Fruit fly (Drosophila melanogaster): ENCODE measurements around the gene CG31848.
A peak's percentile ranks its signal among the peaks of the same experiment; 100 is the strongest.

Gene CG31848

dm6 chr2L:13222225-13222648, 43.4 kb downstream of the CG31848 start, which contains the start of the genes Ski6 and CG16812 (continued):
- TF ChIP-seq CG11504 (tag; optimal IDR thresholded peaks at IDR 0.05) (no peak), scrt (GFP tag; optimal IDR thresholded peaks at IDR 0.05) (no peak), CG12071 (GFP tag; optimal IDR thresholded peaks at IDR 0.05) (no peak), CG17612 (GFP tag; IDR thresholded peaks at IDR 0.05) (no peak), lola (GFP tag; optimal IDR thresholded peaks at IDR 0.05) (peak in 1 of 3 experiments; percentile 71), gce (GFP tag; IDR thresholded peaks at IDR 0.05) (no peak), CG17359 (tag; optimal IDR thresholded peaks at IDR 0.05) (peak; percentile 78), Kr (GFP tag; optimal IDR thresholded peaks at IDR 0.05) (no peak), Taf1 (GFP tag; IDR thresholded peaks at IDR 0.05) (no peak), Lpt (GFP tag; optimal IDR thresholded peaks at IDR 0.05) (no peak), ara (GFP tag; IDR thresholded peaks at IDR 0.05) (no peak), CG3995 (GFP tag; optimal IDR thresholded peaks at IDR 0.05) (no peak), disco-r (GFP tag; optimal IDR thresholded peaks at IDR 0.05) (no peak), Ravus (GFP tag; IDR thresholded peaks at IDR 0.05) (no peak; the same call in 1 of the 2 replicates), CG10274 (GFP tag; optimal IDR thresholded peaks at IDR 0.05) (no peak), CG11560 (tag; IDR thresholded peaks at IDR 0.05) (no peak), Hmx (GFP tag; optimal IDR thresholded peaks at IDR 0.05) (peak; percentile 35), croc (GFP tag; conservative IDR thresholded peaks at IDR 0.05) (no peak), inv (GFP tag; IDR thresholded peaks at IDR 0.05; ENCODE audit: partially characterized antibody) (no peak), Hr51 (GFP tag; optimal IDR thresholded peaks at IDR 0.05) (no peak), CG12104 (GFP tag; optimal IDR thresholded peaks at IDR 0.05) (peak; percentile 34), vfl (GFP tag; optimal IDR thresholded peaks at IDR 0.05) (peak; percentile 10), Ssrp (tag; optimal IDR thresholded peaks at IDR 0.05) (peak; percentile 56), zfh1 (GFP tag; IDR thresholded peaks at IDR 0.05) (peak; percentile 71; the same call in 2 of the 3 replicates), gfzf (GFP tag; optimal IDR thresholded peaks at IDR 0.05) (peak; percentile 58), Oaz (GFP tag; IDR thresholded peaks at IDR 0.05) (no peak), CG6254 (GFP tag; optimal IDR thresholded peaks at IDR 0.05) (no peak), CG3281 (GFP tag; optimal IDR thresholded peaks at IDR 0.05) (no peak), CG12299 (tag; optimal IDR thresholded peaks at IDR 0.05) (peak; percentile 65), bbx (GFP tag; IDR thresholded peaks at IDR 0.05; ENCODE audit: partially characterized antibody) (no peak), klu (GFP tag; IDR thresholded peaks at IDR 0.05) (peak; percentile 8; the same call in 1 of the 2 replicates), ash1 (GFP tag; optimal IDR thresholded peaks at IDR 0.05) (no peak), sens-2 (GFP tag; IDR thresholded peaks at IDR 0.05) (no peak), CG13123 (GFP tag; optimal IDR thresholded peaks at IDR 0.05) (peak; percentile 67), Dip2 (GFP tag; IDR thresholded peaks at IDR 0.05) (no peak), grn (GFP tag; optimal IDR thresholded peaks at IDR 0.05) (no peak), pb (GFP tag; optimal IDR thresholded peaks at IDR 0.05) (no peak), CG4820 (GFP tag; optimal IDR thresholded peaks at IDR 0.05) (peak; percentile 53), D19B (GFP tag; optimal IDR thresholded peaks at IDR 0.05) (peak; percentile 10), CG15073 (GFP tag; optimal IDR thresholded peaks at IDR 0.05) (no peak), wor (GFP tag; IDR thresholded peaks at IDR 0.05) (no peak), Nf-YC (tag; optimal IDR thresholded peaks at IDR 0.05) (no peak), fru (optimal IDR thresholded peaks at IDR 0.05) (no peak), CG33213 (GFP tag; optimal IDR thresholded peaks at IDR 0.05) (peak; percentile 33), al (GFP tag; IDR thresholded peaks at IDR 0.05) (peak; percentile 58), bsh (GFP tag; optimal IDR thresholded peaks at IDR 0.05) (peak in 1 of 2 experiments; percentile 79), fu2 (GFP tag; optimal IDR thresholded peaks at IDR 0.05) (no peak), CG11398 (GFP tag; optimal IDR thresholded peaks at IDR 0.05) (no peak), CG11695 (GFP tag; IDR thresholded peaks at IDR 0.05) (peak; percentile 48; the same call in 1 of the 3 replicates), shn (GFP tag; optimal IDR thresholded peaks at IDR 0.05) (no peak), CG8388 (GFP tag; optimal IDR thresholded peaks at IDR 0.05) (peak; percentile 63), Max (GFP tag; optimal IDR thresholded peaks at IDR 0.05) (peak; percentile 75)
